Worm (Caenorhabditis elegans) whole organism, young adult: ENCODE data around the gene srj-5.

Experiments
- C17E4.6 ChIP-seq: fragments of 200-800 bp; sonication (Bioruptor generic); IDR thresholded peaks from 2 replicates; pipeline ENCODE4 v1.3.6; 2022; ENCODE audit warnings: missing genetic modification reagents, missing genetic modification characterization, missing compliant biosample characterization
- D2030.7 ChIP-seq: fragments of 200-800 bp; sonication (Bioruptor generic); IDR thresholded peaks from 2 replicates; pipeline ENCODE4 v1.3.6; 2022; ENCODE audit warnings: missing genetic modification reagents, missing genetic modification characterization, missing compliant biosample characterization
- F10E7.11 ChIP-seq: sonication (generic microtip); optimal IDR thresholded peaks from 2 replicates; lab custom pipeline; 2017; ENCODE audit warnings: mild to moderate bottlenecking, missing genetic modification characterization, moderate library complexity, missing compliant biosample characterization
- F23B12.7 ChIP-seq: sonication (generic microtip); optimal IDR thresholded peaks from 2 replicates; lab custom pipeline; 2017; ENCODE audit warnings: missing genetic modification characterization, mild to moderate bottlenecking, missing compliant biosample characterization, antibody characterized with exemption, moderate library complexity; ENCODE audit not compliant: insufficient read depth
- F39B2.1 ChIP-seq: fragments of 200-800 bp; sonication (Bioruptor generic); IDR thresholded peaks from 2 replicates; pipeline ENCODE4 v1.3.6; 2022; ENCODE audit warnings: missing genetic modification reagents, missing genetic modification characterization, missing compliant biosample characterization
- F49E8.2 ChIP-seq: sonication (generic microtip); optimal IDR thresholded peaks from 3 replicates; lab custom pipeline; 2017; ENCODE audit warnings: missing genetic modification characterization, mild to moderate bottlenecking, missing compliant biosample characterization, antibody characterized with exemption, moderate library complexity; ENCODE audit not compliant: insufficient read depth
- F52B5.7 ChIP-seq: sonication (generic microtip); optimal IDR thresholded peaks from 2 replicates; lab custom pipeline; 2016; ENCODE audit warnings: mild to moderate bottlenecking, missing genetic modification characterization, missing compliant biosample characterization
- K11D2.4 ChIP-seq: fragments of 200-800 bp; sonication (Bioruptor generic); IDR thresholded peaks from 2 replicates; pipeline ENCODE4 v1.3.6; 2022; ENCODE audit warnings: missing genetic modification reagents, missing genetic modification characterization, missing compliant biosample characterization
- Y53G8AR.9 ChIP-seq: fragments of 200-800 bp; sonication (Bioruptor generic); conservative IDR thresholded peaks from 2 replicates; pipeline ENCODE4 v1.3.6; 2022; ENCODE audit warnings: missing genetic modification reagents, missing genetic modification characterization, missing compliant biosample characterization
- Y79H2A.3 ChIP-seq: fragments of 200-800 bp; sonication (Bioruptor generic); conservative IDR thresholded peaks from 2 replicates; pipeline ENCODE4 v1.3.6; 2022; ENCODE audit warnings: missing genetic modification reagents, missing genetic modification characterization, missing compliant biosample characterization
- Y95B8A.8 ChIP-seq: fragments of 200-800 bp; sonication (Bioruptor generic); IDR thresholded peaks from 2 replicates; pipeline ENCODE4 v1.3.6; 2022; ENCODE audit warnings: missing genetic modification reagents, missing genetic modification characterization, missing compliant biosample characterization
- atf-7 ChIP-seq: sonication (generic microtip); optimal IDR thresholded peaks from 2 replicates; lab custom pipeline; 2017; ENCODE audit warnings: mild to moderate bottlenecking, missing genetic modification characterization, missing compliant biosample characterization
- attf-5 ChIP-seq: fragments of 200-800 bp; sonication (Bioruptor generic); optimal IDR thresholded peaks from 2 replicates; lab custom pipeline; 2018; ENCODE audit warnings: mild to moderate bottlenecking, missing genetic modification characterization, missing compliant biosample characterization
- bed-1 ChIP-seq: fragments of 200-800 bp; sonication (Bioruptor generic); IDR thresholded peaks from 2 replicates; pipeline ENCODE4 v1.3.6; 2022; ENCODE audit warnings: missing genetic modification reagents, missing genetic modification characterization, missing compliant biosample characterization
- ccch-3 ChIP-seq: fragments of 200-800 bp; sonication (Bioruptor generic); optimal IDR thresholded peaks from 2 replicates; lab custom pipeline; 2018; ENCODE audit warnings: mild to moderate bottlenecking, missing genetic modification characterization, missing compliant biosample characterization
- cebp-1 ChIP-seq, 2 experiments: fragments of 200-800 bp in 1 of 2; sonication (Bioruptor generic) in 1 of 2; sonication (generic microtip) in 1 of 2; IDR thresholded peaks in 1 of 2; optimal IDR thresholded peaks in 1 of 2; 2 replicates each; pipeline versions ENCODE4 v1.3.6 to Lab custom; 2017 to 2022; ENCODE audit warnings: missing compliant biosample characterization in 2 of 2, missing genetic modification characterization in 2 of 2, mild to moderate bottlenecking in 1 of 2, missing genetic modification reagents in 1 of 2, moderate library complexity in 1 of 2
- ceh-27 ChIP-seq: fragments of 200-800 bp; sonication (Bioruptor generic); optimal IDR thresholded peaks from 2 replicates; lab custom pipeline; 2018; ENCODE audit warnings: mild to moderate bottlenecking, missing genetic modification characterization, moderate library complexity, missing compliant biosample characterization
- ceh-58 ChIP-seq: fragments of 200-800 bp; sonication (Bioruptor generic); IDR thresholded peaks from 2 replicates; pipeline ENCODE4 v1.3.6; 2022; ENCODE audit warnings: missing genetic modification characterization, missing compliant biosample characterization
- chd-7 ChIP-seq: sonication (generic microtip); optimal IDR thresholded peaks from 2 replicates; lab custom pipeline; 2016; ENCODE audit warnings: mild to moderate bottlenecking, missing genetic modification characterization, moderate library complexity, missing compliant biosample characterization
- dox-1 ChIP-seq: fragments of 200-800 bp; sonication (Bioruptor generic); IDR thresholded peaks from 2 replicates; pipeline ENCODE4 v1.3.6; 2022; ENCODE audit warnings: missing genetic modification reagents, missing genetic modification characterization, missing compliant biosample characterization
- ekl-4 ChIP-seq: fragments of 200-800 bp; sonication (Bioruptor generic); IDR thresholded peaks from 2 replicates; pipeline ENCODE4 v1.3.6; 2022; ENCODE audit warnings: missing genetic modification reagents, missing genetic modification characterization, missing compliant biosample characterization
- him-1 ChIP-seq: sonication (generic microtip); optimal IDR thresholded peaks from 2 replicates; lab custom pipeline; 2016; ENCODE audit warnings: missing genotype, missing genetic modification reagents, missing genetic modification characterization, missing compliant biosample characterization
- hlh-26 ChIP-seq: fragments of 200-800 bp; sonication (Bioruptor generic); conservative IDR thresholded peaks from 2 replicates; pipeline ENCODE4 v1.3.6; 2022; ENCODE audit warnings: missing genetic modification reagents, missing genetic modification characterization, missing compliant biosample characterization
- lin-54 ChIP-seq: fragments of 200-800 bp; sonication (Bioruptor generic); optimal IDR thresholded peaks from 2 replicates; lab custom pipeline; 2018; ENCODE audit warnings: mild to moderate bottlenecking, missing genetic modification characterization, missing compliant biosample characterization
- lir-1 ChIP-seq: fragments of 200-800 bp; sonication (Bioruptor generic); conservative IDR thresholded peaks from 2 replicates; pipeline ENCODE4 v1.3.6; 2022; ENCODE audit warnings: missing genetic modification reagents, missing genetic modification characterization, missing compliant biosample characterization
- mcd-1 ChIP-seq: fragments of 200-800 bp; sonication (Bioruptor generic); IDR thresholded peaks from 2 replicates; pipeline ENCODE4 v1.3.6; 2022; ENCODE audit warnings: missing genetic modification reagents, missing genetic modification characterization, missing compliant biosample characterization
- nfyb-1 ChIP-seq: fragments of 200-800 bp; sonication (Bioruptor generic); IDR thresholded peaks from 2 replicates; pipeline ENCODE4 v1.3.6; 2022; ENCODE audit warnings: missing genetic modification reagents, missing genetic modification characterization, missing compliant biosample characterization
- nhr-120 ChIP-seq: fragments of 200-800 bp; sonication (Bioruptor generic); IDR thresholded peaks from 2 replicates; pipeline ENCODE4 v1.3.6; 2022; ENCODE audit warnings: missing genetic modification characterization, missing compliant biosample characterization
- nhr-80 ChIP-seq: sonication (generic microtip); optimal IDR thresholded peaks from 2 replicates; lab custom pipeline; 2016; ENCODE audit warnings: missing genetic modification characterization, missing compliant biosample characterization
- pbrm-1 ChIP-seq: fragments of 200-800 bp; sonication (Bioruptor generic); IDR thresholded peaks from 2 replicates; pipeline ENCODE4 v1.3.6; 2022; ENCODE audit warnings: missing genetic modification reagents, missing genetic modification characterization, missing compliant biosample characterization
- snpc-1.1 ChIP-seq: sonication (generic microtip); optimal IDR thresholded peaks from 2 replicates; lab custom pipeline; 2017; ENCODE audit warnings: missing genetic modification characterization, mild to moderate bottlenecking, missing compliant biosample characterization, antibody characterized with exemption, moderate library complexity, missing genotype, missing genetic modification reagents; ENCODE audit not compliant: insufficient read depth
- snpc-4 ChIP-seq, 5 experiments: fragments of 150-350 bp in 1 of 5; sonication (generic microtip) in 4 of 5; optimal IDR thresholded peaks; 2 replicates each; lab custom pipeline; 2014 to 2018; ENCODE audit warnings: missing genetic modification characterization in 5 of 5, missing biosample characterization in 3 of 5, antibody characterized with exemption in 2 of 5, mild to moderate bottlenecking in 2 of 5, missing compliant biosample characterization in 2 of 5, missing genotype in 2 of 5, moderate library complexity in 2 of 5, missing genetic modification reagents in 1 of 5
- xnd-1 ChIP-seq: sonication (generic microtip); optimal IDR thresholded peaks from 2 replicates; lab custom pipeline; 2016; ENCODE audit warnings: missing genotype, missing genetic modification reagents, missing genetic modification characterization, missing compliant biosample characterization
- zfh-2 ChIP-seq: fragments of 200-800 bp; sonication (Bioruptor generic); conservative IDR thresholded peaks from 2 replicates; pipeline ENCODE4 v1.3.6; 2022; ENCODE audit warnings: missing genetic modification reagents, missing genetic modification characterization, missing compliant biosample characterization
- ztf-22 ChIP-seq: fragments of 200-800 bp; sonication (Bioruptor generic); optimal IDR thresholded peaks from 2 replicates; lab custom pipeline; 2018; ENCODE audit warnings: mild to moderate bottlenecking, missing genetic modification characterization, moderate library complexity, missing compliant biosample characterization
- ztf-6 ChIP-seq: fragments of 200-800 bp; sonication (Bioruptor generic); IDR thresholded peaks from 2 replicates; pipeline ENCODE4 v1.3.6; 2022; ENCODE audit warnings: missing genetic modification reagents, missing genetic modification characterization, missing compliant biosample characterization

The srj-5 gene

DNA sequence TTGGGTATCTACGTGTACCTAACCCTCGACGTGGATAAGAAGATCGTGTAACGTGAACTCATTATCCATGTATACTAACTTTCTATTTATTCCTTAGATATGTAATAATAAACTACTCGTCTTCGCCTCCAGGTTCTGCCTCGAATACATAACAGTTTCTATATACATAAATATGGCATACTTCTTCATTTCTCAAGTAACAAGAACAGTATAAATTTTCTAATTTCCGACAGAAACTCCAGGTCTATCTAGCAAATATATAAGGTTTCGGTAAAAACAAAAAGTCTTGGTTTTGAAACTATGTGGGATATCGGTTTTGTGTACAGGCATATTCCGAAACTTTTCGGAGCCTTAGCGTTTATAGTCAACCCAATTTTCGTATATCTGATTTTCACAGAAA lies 14.5 kb downstream of the srj-5 start, which contains the start of gene srj-37:
Gene srj-37 (plus strand): TSS at position 301 of the 400 bp plus-strand sequence.
- no peak for TF ChIP-seq ccch-3 (GFP tag; lab: Kevin White, UChicago)
- TF ChIP-seq K11D2.4: no peak

DNA sequence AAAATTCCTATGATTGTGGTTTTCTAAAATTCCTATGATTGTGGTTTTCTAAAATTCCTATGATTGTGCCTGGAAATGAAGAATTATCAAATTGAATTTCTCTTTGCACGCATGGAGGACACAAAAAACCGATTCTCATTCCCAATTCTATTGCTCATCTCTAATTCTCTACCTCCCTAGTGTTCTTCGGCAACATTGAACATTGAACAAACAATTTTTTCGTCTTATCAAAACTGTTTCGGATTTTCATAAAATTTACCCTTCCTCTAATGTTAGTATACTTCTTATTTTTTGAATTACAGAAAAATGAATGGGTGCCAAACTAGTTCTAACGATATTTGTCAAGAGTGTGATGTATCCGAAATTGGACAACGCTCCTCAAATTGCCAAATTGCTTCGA lies 16.6 kb downstream of the srj-5 start, which contains the start of gene pals-31:
Gene pals-31 (plus strand): TSS at position 301 of the 400 bp plus-strand sequence.
- TF ChIP-seq F39B2.1 (GFP tag; lab: Robert Waterston, UW) (no peak), hlh-26 (GFP tag; lab: Robert Waterston, UW) (no peak), Y53G8AR.9 (GFP tag; lab: Robert Waterston, UW) (no peak), lin-54 (GFP tag; lab: Kevin White, UChicago) (no peak), ztf-22 (GFP tag; lab: Kevin White, UChicago) (no peak), bed-1 (GFP tag; lab: Robert Waterston, UW) (no peak), atf-7 (tag; lab: Kevin White, UChicago) (no peak), Y95B8A.8 (GFP tag; lab: Robert Waterston, UW) (no peak), zfh-2 (no peak), nhr-120 (GFP tag; lab: Robert Waterston, UW) (no peak), attf-5 (GFP tag; lab: Kevin White, UChicago) (no peak), chd-7 (no peak), C17E4.6 (no peak), D2030.7 (GFP tag; lab: Robert Waterston, UW) (no peak), ekl-4 (GFP tag; lab: Robert Waterston, UW) (no peak), cebp-1 (GFP tag; IDR thresholded peaks at IDR 0.05; lab: Robert Waterston, UW) (no peak), cebp-1 (tag; optimal IDR thresholded peaks at IDR 0.05; lab: Kevin White, UChicago) (no peak), Y79H2A.3 (GFP tag; lab: Robert Waterston, UW) (no peak), pbrm-1 (GFP tag; lab: Robert Waterston, UW) (no peak), nfyb-1 (GFP tag; lab: Robert Waterston, UW) (no peak), snpc-1.1 (tag; lab: Kevin White, UChicago) (no peak)

DNA sequence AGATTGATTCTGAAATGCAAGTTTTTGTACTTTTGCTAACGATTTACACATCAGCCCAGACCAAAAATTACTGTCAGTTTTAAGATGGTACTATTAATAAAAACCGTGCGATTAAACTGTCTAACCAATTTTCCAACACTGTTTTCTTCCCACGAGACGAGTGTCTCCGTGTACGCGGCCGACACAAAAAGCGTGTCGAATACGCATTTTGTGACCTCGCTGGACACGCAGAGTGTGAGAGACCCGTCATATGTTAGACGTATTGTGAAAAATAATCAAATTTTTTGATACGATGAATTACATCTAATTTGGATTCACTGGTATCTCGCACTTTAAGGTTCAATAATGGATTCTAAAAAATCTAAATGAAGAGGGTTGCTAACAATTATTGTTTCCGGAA lies 17.2 kb downstream of the srj-5 start:
- TF ChIP-seq mcd-1 (GFP tag; lab: Robert Waterston, UW) (no peak), ceh-27 (GFP tag; lab: Kevin White, UChicago) (peak; percentile 13), F52B5.7 (no peak), F23B12.7 (no peak), xnd-1 (tag; lab: Kevin White, UChicago) (no peak), attf-5 (GFP tag; lab: Kevin White, UChicago) (peak; percentile 71), snpc-1.1 (tag; lab: Kevin White, UChicago) (peak; percentile 18), lir-1 (GFP tag; lab: Robert Waterston, UW) (no peak), ceh-58 (GFP tag; lab: Robert Waterston, UW) (no peak), nhr-80 (peak; percentile 88), F49E8.2 (tag; lab: Kevin White, UChicago) (no peak), snpc-4 (GFP tag; optimal IDR thresholded peaks at IDR 0.05; lab: Kevin White, UChicago) (no peak), snpc-4 (tag; optimal IDR thresholded peaks at IDR 0.05; lab: Kevin White, UChicago) (peak; percentile 66 to 91 (median 82)), F10E7.11 (no peak), him-1 (no peak), cebp-1 (GFP tag; IDR thresholded peaks at IDR 0.05; lab: Robert Waterston, UW) (peak; percentile 36; the same call in 1 of the 2 replicates), cebp-1 (tag; optimal IDR thresholded peaks at IDR 0.05; lab: Kevin White, UChicago) (peak; percentile 45), dox-1 (GFP tag; lab: Robert Waterston, UW) (peak; percentile 63), ztf-6 (GFP tag; lab: Robert Waterston, UW) (no peak)
